Worm (Caenorhabditis elegans) whole organism, midembryonic: ENCODE measurements around the gene srh-25.

Source experiments
- T22C8.4 ChIP-seq: fragments of 200-800 bp; sonication (Bioruptor generic); IDR thresholded peaks from 2 replicates; pipeline ENCODE4 v1.3.6; 2022; ENCODE audit warnings: missing genetic modification characterization, missing compliant biosample characterization
- flt-1 ChIP-seq: fragments of 200-800 bp; sonication (Bioruptor generic); IDR thresholded peaks from 2 replicates; pipeline ENCODE4 v1.3.6; 2022; ENCODE audit warnings: missing genetic modification characterization, missing compliant biosample characterization
- med-1 ChIP-seq: sonication (generic microtip); optimal IDR thresholded peaks from 2 replicates; lab custom pipeline; 2017; ENCODE audit warnings: missing genetic modification characterization, mild to moderate bottlenecking, missing compliant biosample characterization, antibody characterized with exemption, missing genetic modification reagents; ENCODE audit not compliant: insufficient read depth
- ref-1 ChIP-seq: fragments of 200-800 bp; sonication (Bioruptor generic); conservative IDR thresholded peaks from 2 replicates; pipeline ENCODE4 v1.3.6; 2022; ENCODE audit warnings: missing genetic modification reagents, missing genetic modification characterization, missing compliant biosample characterization
- ztf-23 ChIP-seq: fragments of 200-800 bp; sonication (Bioruptor generic); IDR thresholded peaks from 2 replicates; pipeline ENCODE4 v1.3.6; 2022; ENCODE audit warnings: missing genetic modification reagents, missing genetic modification characterization, missing compliant biosample characterization

DNA sequence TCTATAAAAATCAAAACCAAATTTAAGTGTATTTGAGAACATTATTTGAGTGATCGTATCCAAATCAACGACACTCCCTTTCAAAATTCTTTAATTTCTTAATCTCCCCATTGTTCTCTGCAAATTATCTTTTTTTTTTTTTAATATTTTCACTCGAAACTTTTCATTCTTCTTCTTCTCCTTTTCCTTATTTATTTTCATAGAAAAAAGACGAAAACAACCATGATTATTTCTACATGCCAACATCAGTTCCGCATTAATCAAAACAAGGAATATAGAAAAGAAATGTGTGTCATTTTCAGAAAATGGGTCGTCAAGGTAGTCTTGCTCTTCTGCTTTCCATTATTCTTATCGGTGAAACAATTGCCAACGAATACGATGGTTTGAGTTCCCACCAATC lies 36.1 kb downstream of the srh-25 start, which contains the start of gene K01D12.5:
- no peak for TF ChIP-seq med-1 (GFP tag; lab: Kevin White, UChicago)
- TF ChIP-seq T22C8.4 (GFP tag; lab: Robert Waterston, UW), result no peak
- no peak for TF ChIP-seq ref-1 (GFP tag; lab: Robert Waterston, UW)
- TF ChIP-seq flt-1 (GFP tag; lab: Robert Waterston, UW), result no peak
- TF ChIP-seq ztf-23 (GFP tag; lab: Robert Waterston, UW), result no peak
